Fruit fly (Drosophila melanogaster): ENCODE results near the gene CG7326.
A peak's percentile ranks its signal among the peaks of the same experiment; 100 is the strongest.

Gene CG7326

DNA sequence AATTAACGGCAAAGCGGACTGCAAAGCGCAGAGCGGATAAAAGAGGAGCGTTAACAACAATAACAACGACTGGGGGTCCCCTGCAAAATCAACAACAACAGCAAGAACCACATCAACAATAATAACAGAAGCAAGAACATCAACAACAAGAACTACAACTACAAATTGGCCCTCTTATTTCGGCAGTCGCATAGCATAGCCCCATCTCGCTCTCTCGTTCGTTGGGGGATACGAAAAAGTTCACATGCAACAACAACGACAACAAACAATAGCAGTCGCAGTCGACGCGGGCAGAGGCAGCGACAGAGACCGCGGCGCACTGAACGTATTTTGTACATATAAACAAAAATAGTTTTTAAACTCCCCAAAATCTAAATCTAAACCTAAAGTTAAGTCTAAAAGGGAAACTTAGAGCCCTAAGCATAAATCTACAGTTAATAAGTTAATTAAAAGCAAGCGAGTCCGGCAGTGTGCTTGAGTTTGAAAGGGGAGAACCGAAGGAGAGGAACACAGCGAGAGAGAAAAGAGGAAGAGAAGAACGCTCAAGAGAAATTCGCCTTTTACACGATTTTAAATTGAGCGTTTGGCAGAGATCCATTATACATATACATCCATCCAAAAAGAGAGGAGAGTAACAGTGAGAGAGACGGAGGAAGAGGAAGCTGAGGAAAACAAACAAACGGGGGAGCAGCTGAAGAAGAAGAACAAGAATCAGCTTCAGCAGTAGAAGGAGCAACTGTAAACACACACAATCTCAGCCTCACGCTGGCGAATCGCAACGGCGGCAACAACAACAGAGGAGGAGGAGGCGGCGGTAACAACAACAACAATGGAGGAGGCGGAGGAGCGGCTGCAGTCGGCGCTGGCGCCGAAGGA is 1.1 kb upstream of the CG7326 start:
- TF ChIP-seq Ets96B (tag; optimal IDR thresholded peaks at IDR 0.05), result no peak
- peak; percentile 0 for TF ChIP-seq Lpt (GFP tag; optimal IDR thresholded peaks at IDR 0.05)
- no peak for TF ChIP-seq eg (GFP tag; IDR thresholded peaks at IDR 0.05)
- no peak for TF ChIP-seq CG11902 (GFP tag; optimal IDR thresholded peaks at IDR 0.05)
- no peak for TF ChIP-seq OdsH (GFP tag; optimal IDR thresholded peaks at IDR 0.05)
- TF ChIP-seq Hr4 (GFP tag; optimal IDR thresholded peaks at IDR 0.05), result no peak
- TF ChIP-seq CG10669 (GFP tag; optimal IDR thresholded peaks at IDR 0.05), result no peak
- no peak for TF ChIP-seq achi (GFP tag; optimal IDR thresholded peaks at IDR 0.05)
- peak; percentile 24 for TF ChIP-seq CG6854 (GFP tag; optimal IDR thresholded peaks at IDR 0.05)
- peak; percentile 54; the same call in 1 of the 3 replicates for TF ChIP-seq CG6163 (GFP tag; IDR thresholded peaks at IDR 0.05)
- TF ChIP-seq CG6792 (GFP tag; optimal IDR thresholded peaks at IDR 0.05), result no peak
- TF ChIP-seq acj6 (GFP tag; optimal IDR thresholded peaks at IDR 0.05), result no peak
- TF ChIP-seq esn (GFP tag; optimal IDR thresholded peaks at IDR 0.05), result no peak
- TF ChIP-seq fkh (GFP tag; optimal IDR thresholded peaks at IDR 0.05), result peak; percentile 45
- TF ChIP-seq CG11294 (GFP tag; IDR thresholded peaks at IDR 0.05), result no peak
- peak; percentile 53 for TF ChIP-seq Eip78C (GFP tag)

DNA sequence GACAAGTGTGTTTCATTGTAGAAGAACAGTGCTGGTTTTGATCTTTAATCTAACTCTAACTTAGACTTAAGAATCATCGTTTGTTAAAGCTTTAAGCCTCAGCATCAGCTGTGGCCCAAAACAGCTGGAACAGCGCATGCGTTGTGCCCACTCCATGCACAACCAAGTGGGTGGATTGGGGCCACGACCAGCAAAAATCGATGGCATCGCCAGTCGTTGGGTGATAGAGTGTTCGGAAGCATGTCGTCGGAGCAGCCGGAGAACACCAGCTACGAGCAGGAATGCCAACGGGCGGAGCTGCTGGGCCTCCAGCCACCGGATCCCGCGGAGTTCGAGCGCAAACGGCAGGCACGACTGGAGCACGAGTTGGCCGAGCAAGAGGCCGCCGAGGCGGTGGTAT is 3.5 kb downstream of the CG7326 start, which contains the start of gene CG32544:
CG32544 (plus strand) TSS at position 211 of the 400 bp plus-strand sequence.
- no peak for TF ChIP-seq fkh (GFP tag; optimal IDR thresholded peaks at IDR 0.05)
- TF ChIP-seq acj6 (GFP tag; optimal IDR thresholded peaks at IDR 0.05), result no peak
- TF ChIP-seq CG10669 (GFP tag; optimal IDR thresholded peaks at IDR 0.05), result no peak
- TF ChIP-seq CG6792 (GFP tag; optimal IDR thresholded peaks at IDR 0.05), result no peak
- no peak for TF ChIP-seq Hr38 (GFP tag; optimal IDR thresholded peaks at IDR 0.05)
- TF ChIP-seq vri (GFP tag; optimal IDR thresholded peaks at IDR 0.05), result no peak
- TF ChIP-seq topi (GFP tag; optimal IDR thresholded peaks at IDR 0.05), result no peak
- TF ChIP-seq Eip78C (GFP tag), result no peak
- no peak for TF ChIP-seq CG16779 (tag; optimal IDR thresholded peaks at IDR 0.05)
- TF ChIP-seq CG8319 (GFP tag; optimal IDR thresholded peaks at IDR 0.05), result no peak
- no peak for TF ChIP-seq salr (GFP tag; optimal IDR thresholded peaks at IDR 0.05)
- TF ChIP-seq CG15336 (GFP tag; IDR thresholded peaks at IDR 0.05), result no peak
- TF ChIP-seq CG9139 (GFP tag; optimal IDR thresholded peaks at IDR 0.05), result no peak

DNA sequence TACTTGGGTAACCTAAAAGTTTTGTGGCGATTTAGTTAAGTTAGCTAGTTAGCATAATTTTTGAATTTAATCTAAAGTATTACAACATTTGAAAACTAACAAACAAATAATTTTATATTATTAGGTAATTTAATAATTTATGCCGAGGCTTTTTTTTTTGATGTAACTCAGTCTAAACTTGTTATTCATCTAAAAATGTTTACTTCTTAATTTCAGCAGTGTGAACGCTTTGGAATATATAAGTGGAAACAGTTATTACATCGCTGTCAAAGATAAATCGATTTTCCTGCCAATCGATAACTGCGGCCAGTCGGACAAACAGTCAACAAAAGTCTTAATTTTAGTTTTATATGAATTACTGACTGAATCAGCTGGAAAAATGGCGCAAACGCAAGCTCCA is 5.7 kb downstream of the CG7326 start, which contains the start of gene Usp39:
Usp39 (plus strand) TSS at position 288 of the 400 bp plus-strand sequence.
- no peak for TF ChIP-seq topi (GFP tag; optimal IDR thresholded peaks at IDR 0.05)
- peak; percentile 31 for TF ChIP-seq CG31627 (GFP tag; optimal IDR thresholded peaks at IDR 0.05)
- TF ChIP-seq Eip78C (GFP tag), result no peak
- TF ChIP-seq CG7368 (GFP tag; optimal IDR thresholded peaks at IDR 0.05), result no peak
- no peak for TF ChIP-seq CG3032 (tag; optimal IDR thresholded peaks at IDR 0.05)
- peak; percentile 10 for TF ChIP-seq lz (GFP tag; optimal IDR thresholded peaks at IDR 0.05)
- no peak for TF ChIP-seq CG9139 (GFP tag; optimal IDR thresholded peaks at IDR 0.05)
- no peak for TF ChIP-seq dac (GFP tag; optimal IDR thresholded peaks at IDR 0.05)
- no peak for TF ChIP-seq Eip93F (GFP tag; optimal IDR thresholded peaks at IDR 0.05)
- TF ChIP-seq svp (GFP tag), result no peak
- peak; percentile 33 for TF ChIP-seq esn (GFP tag; optimal IDR thresholded peaks at IDR 0.05)
- TF ChIP-seq cyc (GFP tag; optimal IDR thresholded peaks at IDR 0.05), result peak; percentile 5
- TF ChIP-seq achi (GFP tag; optimal IDR thresholded peaks at IDR 0.05), result peak; percentile 83
- no peak for TF ChIP-seq salr (GFP tag; optimal IDR thresholded peaks at IDR 0.05)
- TF ChIP-seq Smox (GFP tag; optimal IDR thresholded peaks at IDR 0.05), result no peak

DNA sequence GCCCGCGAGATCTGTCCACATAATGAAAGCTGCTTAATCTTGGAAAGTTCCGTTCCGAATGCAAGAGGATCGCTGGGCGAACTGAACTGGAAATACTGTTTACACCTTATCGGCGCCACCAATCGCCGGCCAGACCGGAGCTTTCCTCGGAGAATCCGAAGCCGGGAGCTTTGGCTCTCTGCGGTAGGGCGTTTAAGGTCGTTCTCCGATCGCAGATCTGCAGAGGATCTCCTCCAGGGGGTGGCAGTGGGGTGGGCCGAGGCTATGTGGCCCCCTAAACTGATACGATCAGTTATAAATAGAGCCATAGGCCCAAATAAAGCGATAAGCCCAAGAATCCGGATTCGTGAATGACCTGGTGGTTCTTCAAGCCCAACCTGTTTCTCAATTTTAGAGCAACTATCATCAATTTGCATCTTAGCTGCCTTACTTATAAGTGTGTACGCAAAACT is 6.2 kb downstream of the CG7326 start, which contains the start of gene CG7322:
CG7322 (minus strand) TSS at position 402 of the 452 bp plus-strand sequence.
- peak; percentile 98 for TF ChIP-seq svp (GFP tag)
- no peak for TF ChIP-seq CG3032 (tag; optimal IDR thresholded peaks at IDR 0.05)
- no peak for TF ChIP-seq Sox102F (GFP tag; optimal IDR thresholded peaks at IDR 0.05)
- TF ChIP-seq Met (GFP tag; optimal IDR thresholded peaks at IDR 0.05), result no peak
- no peak for TF ChIP-seq CG6276 (GFP tag; optimal IDR thresholded peaks at IDR 0.05)
- TF ChIP-seq cyc (GFP tag; optimal IDR thresholded peaks at IDR 0.05), result no peak
- TF ChIP-seq CG6163 (GFP tag; IDR thresholded peaks at IDR 0.05), result no peak
- TF ChIP-seq lz (GFP tag; optimal IDR thresholded peaks at IDR 0.05), result no peak
- peak; percentile 6 for TF ChIP-seq CG6854 (GFP tag; optimal IDR thresholded peaks at IDR 0.05)
- no peak for TF ChIP-seq acj6 (GFP tag; optimal IDR thresholded peaks at IDR 0.05)
- no peak for TF ChIP-seq CG6792 (GFP tag; optimal IDR thresholded peaks at IDR 0.05)
- peak; percentile 49 for TF ChIP-seq CG1621 (tag; optimal IDR thresholded peaks at IDR 0.05)
- TF ChIP-seq Eip78C (GFP tag), result peak; percentile 32
